Fruit fly (Drosophila melanogaster): ENCODE measurements around the gene Cp16.

DNA sequence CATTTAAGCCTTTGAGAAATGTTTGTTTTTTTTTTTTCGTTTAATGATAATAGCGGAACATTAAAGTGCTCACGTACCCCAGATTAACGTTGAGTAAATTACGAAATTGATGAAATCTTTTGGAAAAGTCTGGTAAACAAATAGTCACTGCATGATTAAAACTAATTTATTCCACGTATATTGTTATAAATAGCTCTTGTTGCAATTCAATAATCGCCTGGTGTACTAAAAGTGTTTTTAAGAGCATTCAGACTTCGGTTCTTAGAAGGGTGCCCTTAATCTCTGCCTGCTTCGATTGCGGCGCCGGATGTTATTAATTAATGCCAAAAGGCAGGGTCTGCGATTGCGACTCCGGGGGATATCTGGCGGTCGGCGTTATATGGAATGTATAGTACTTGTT, 22.9 kb upstream of the Cp16 start:
- TF ChIP-seq CG8478 (optimal IDR thresholded peaks at IDR 0.05) (no peak), CTCF (optimal IDR thresholded peaks at IDR 0.05) (no peak)
